Fruit fly (Drosophila melanogaster): ENCODE data around the gene Drak.

The Drak gene

DNA sequence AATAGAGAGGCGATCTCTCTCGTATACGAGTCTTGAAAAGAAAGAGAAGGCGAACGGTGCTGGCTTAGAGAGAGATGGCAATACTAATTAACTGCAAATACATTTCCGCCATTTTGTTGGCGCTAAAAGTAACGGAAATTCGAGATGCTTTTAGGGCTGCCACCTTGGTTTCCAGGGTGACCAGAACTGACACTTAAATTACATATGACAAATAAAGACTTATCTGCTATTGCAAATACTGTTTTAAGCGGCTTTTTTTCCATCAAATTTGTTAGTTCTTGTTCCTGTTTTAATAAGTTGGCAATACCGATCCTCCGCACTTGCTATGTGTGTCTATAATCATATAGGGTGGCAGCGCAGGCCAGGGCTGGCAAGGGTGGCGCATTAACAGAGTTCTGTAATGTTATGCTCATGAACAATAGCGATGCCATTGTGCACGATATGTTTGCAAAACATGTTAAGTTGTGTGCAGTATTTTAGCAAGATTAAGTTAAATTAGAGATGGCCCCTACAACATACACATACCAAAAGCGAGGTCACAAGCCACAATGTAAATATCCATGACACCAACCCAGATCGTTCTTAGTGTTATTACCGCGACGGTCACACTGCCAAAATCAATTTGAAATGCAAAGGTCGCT lies 87.4 kb downstream of the Drak start, which contains the start of gene nod (continued):
- no peak for TF ChIP-seq Hand (GFP tag; optimal IDR thresholded peaks at IDR 0.05)
- peak; percentile 58 for TF ChIP-seq Ptx1 (GFP tag; IDR thresholded peaks at IDR 0.05)
- peak; percentile 36 for TF ChIP-seq luna (GFP tag; optimal IDR thresholded peaks at IDR 0.05)
- TF ChIP-seq CG2875 (GFP tag; optimal IDR thresholded peaks at IDR 0.05), result peak; percentile 40
- peak; percentile 31 for TF ChIP-seq salm (tag; optimal IDR thresholded peaks at IDR 0.05)
- peak; percentile 59; the same call in 1 of the 3 replicates for TF ChIP-seq Opbp (GFP tag; IDR thresholded peaks at IDR 0.05; ENCODE audit: partially characterized antibody)
- peak; percentile 64 for TF ChIP-seq row (GFP tag; IDR thresholded peaks at IDR 0.05)
- TF ChIP-seq seq (GFP tag; IDR thresholded peaks at IDR 0.05), result peak; percentile 15; the same call in 1 of the 2 replicates
- peak; percentile 58 for TF ChIP-seq maf-S (GFP tag; optimal IDR thresholded peaks at IDR 0.05)
- TF ChIP-seq pb (GFP tag; optimal IDR thresholded peaks at IDR 0.05), result peak; percentile 55
- peak; percentile 8 for TF ChIP-seq oc (tag; optimal IDR thresholded peaks at IDR 0.05)
- no peak for TF ChIP-seq abd-A (tag; optimal IDR thresholded peaks at IDR 0.05)
- TF ChIP-seq Bgb (GFP tag; IDR thresholded peaks at IDR 0.05; ENCODE audit: partially characterized antibody), result peak; percentile 75
- peak; percentile 85 for TF ChIP-seq CG13287 (GFP tag; IDR thresholded peaks at IDR 0.05; ENCODE audit: partially characterized antibody)
- peak; percentile 60 for TF ChIP-seq zen (tag; optimal IDR thresholded peaks at IDR 0.05)
- TF ChIP-seq NK7.1 (GFP tag; optimal IDR thresholded peaks at IDR 0.05), result peak; percentile 12
- TF ChIP-seq Atf3 (GFP tag; optimal IDR thresholded peaks at IDR 0.05), result peak; percentile 34
- peak; percentile 20 for TF ChIP-seq CG6854 (GFP tag; optimal IDR thresholded peaks at IDR 0.05)
- TF ChIP-seq lilli (GFP tag; optimal IDR thresholded peaks at IDR 0.05), result peak; percentile 79
- TF ChIP-seq CG7928 (GFP tag; optimal IDR thresholded peaks at IDR 0.05), result peak; percentile 94
- peak; percentile 55 for TF ChIP-seq CG15269 (tag; optimal IDR thresholded peaks at IDR 0.05)
- TF ChIP-seq pzg (GFP tag; optimal IDR thresholded peaks at IDR 0.05), result peak; percentile 97
- peak; percentile 23 for TF ChIP-seq CG4328 (GFP tag; optimal IDR thresholded peaks at IDR 0.05)
- TF ChIP-seq Scr (GFP tag; IDR thresholded peaks at IDR 0.05; ENCODE audit: partially characterized antibody), result peak; percentile 71
- no peak for TF ChIP-seq BtbVII (GFP tag; optimal IDR thresholded peaks at IDR 0.05)
- TF ChIP-seq bsh (GFP tag; optimal IDR thresholded peaks at IDR 0.05), result peak in 1 of 2 experiments; percentile 57
- TF ChIP-seq CG33213 (GFP tag; optimal IDR thresholded peaks at IDR 0.05), result peak; percentile 76
- TF ChIP-seq Sry-δ (GFP tag; optimal IDR thresholded peaks at IDR 0.05), result peak; percentile 97
- no peak for TF ChIP-seq disco-r (GFP tag; optimal IDR thresholded peaks at IDR 0.05)
- peak; percentile 26 for TF ChIP-seq Dek (tag; optimal IDR thresholded peaks at IDR 0.05)
- TF ChIP-seq CG4360 (GFP tag; IDR thresholded peaks at IDR 0.05), result no peak
- peak; percentile 37 for TF ChIP-seq CG10462 (GFP tag; optimal IDR thresholded peaks at IDR 0.05)
- peak; percentile 49 for TF ChIP-seq ttk (GFP tag; IDR thresholded peaks at IDR 0.05)
- TF ChIP-seq Nf-YB (GFP tag; optimal IDR thresholded peaks at IDR 0.05), result peak; percentile 3
- TF ChIP-seq CTCF (GFP tag; optimal IDR thresholded peaks at IDR 0.05), result peak; percentile 56
- TF ChIP-seq mirr (GFP tag; optimal IDR thresholded peaks at IDR 0.05), result peak; percentile 42
- no peak for TF ChIP-seq CG33557 (GFP tag; optimal IDR thresholded peaks at IDR 0.05)
- peak; percentile 7 for TF ChIP-seq CG1792 (GFP tag; optimal IDR thresholded peaks at IDR 0.05)
- no peak for TF ChIP-seq Kr (GFP tag; optimal IDR thresholded peaks at IDR 0.05)
- no peak for TF ChIP-seq CG17568 (GFP tag; optimal IDR thresholded peaks at IDR 0.05)
- peak; percentile 55 for TF ChIP-seq CG13624 (GFP tag; optimal IDR thresholded peaks at IDR 0.05)
- TF ChIP-seq CG10267 (tag; optimal IDR thresholded peaks at IDR 0.05), result peak; percentile 58
- peak; percentile 68 for TF ChIP-seq pnt (GFP tag; optimal IDR thresholded peaks at IDR 0.05)
- peak; percentile 76 for TF ChIP-seq sd (tag; optimal IDR thresholded peaks at IDR 0.05)
- no peak for TF ChIP-seq eyg (GFP tag; optimal IDR thresholded peaks at IDR 0.05)
- no peak for TF ChIP-seq CkIIα-i1 (GFP tag; IDR thresholded peaks at IDR 0.05)
- TF ChIP-seq Dfd (GFP tag; optimal IDR thresholded peaks at IDR 0.05), result no peak
- TF ChIP-seq CG31365 (tag; optimal IDR thresholded peaks at IDR 0.05), result no peak
- TF ChIP-seq grau (tag; optimal IDR thresholded peaks at IDR 0.05), result peak; percentile 60
- peak; percentile 67 for TF ChIP-seq shn (GFP tag; optimal IDR thresholded peaks at IDR 0.05)

Measured in whole organism, embryonic.